Worm (Caenorhabditis elegans): ENCODE results near the gene tsp-10.

Gene tsp-10

DNA sequence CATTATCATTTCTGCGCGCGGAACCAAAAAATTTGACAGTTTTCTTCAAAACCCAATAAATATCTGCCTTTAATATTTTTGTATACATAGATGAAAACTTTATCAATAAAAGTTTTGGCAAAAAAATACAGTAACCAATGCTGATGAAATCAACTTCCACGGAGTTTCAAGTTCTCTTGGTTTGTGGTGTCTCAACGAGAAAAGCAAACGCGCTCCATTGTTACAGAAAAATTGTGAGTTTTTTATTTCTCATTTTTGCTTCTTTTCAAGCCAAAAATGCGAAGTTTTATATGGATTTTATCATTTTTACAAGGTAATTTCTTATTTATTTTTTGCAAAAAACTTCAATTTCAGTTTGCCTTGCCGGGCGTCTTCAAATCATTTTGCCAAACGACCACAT lies 16.3 kb downstream of the tsp-10 start, which contains the start of gene T14B4.3:
T14B4.3 (plus strand) TSS at position 264 of the 400 bp plus-strand sequence.
- TF ChIP-seq lir-1 (GFP tag; conservative IDR thresholded peaks at IDR 0.05) (0 out of 2 replicates have a peak, but pooled peaks have one; percentile 24), Y95B8A.8 (GFP tag; IDR thresholded peaks at IDR 0.05) (no peak), attf-5 (GFP tag; optimal IDR thresholded peaks at IDR 0.05) (peak; percentile 67), tbp1 (GFP tag; optimal IDR thresholded peaks at IDR 0.05) (no peak), lin-40 (tag; optimal IDR thresholded peaks at IDR 0.05) (no peak), sptf-2 (GFP tag; optimal IDR thresholded peaks at IDR 0.05) (no peak), ceh-58 (GFP tag; IDR thresholded peaks at IDR 0.05) (no peak), F39B2.1 (GFP tag; IDR thresholded peaks at IDR 0.05) (no peak), nhr-90 (tag; optimal IDR thresholded peaks at IDR 0.05) (no peak), madf-8 (GFP tag; conservative IDR thresholded peaks at IDR 0.05) (no peak), ceh-100 (GFP tag; IDR thresholded peaks at IDR 0.05) (peak; percentile 97), lsl-1 (GFP tag; optimal IDR thresholded peaks at IDR 0.05) (no peak), snpc-1.3 (tag; optimal IDR thresholded peaks at IDR 0.05; ENCODE audit: insufficient read depth) (no peak), hmg-1.2 (GFP tag; IDR thresholded peaks at IDR 0.05) (peak; percentile 64), mel-28 (tag; optimal IDR thresholded peaks at IDR 0.05; ENCODE audit: borderline replicate concordance) (no peak), F23B12.7 (tag; optimal IDR thresholded peaks at IDR 0.05; ENCODE audit: insufficient read depth) (peak; percentile 78), T07F8.4 (tag; optimal IDR thresholded peaks at IDR 0.05) (no peak), nhr-27 (tag; optimal IDR thresholded peaks at IDR 0.05) (no peak), D2030.7 (GFP tag; IDR thresholded peaks at IDR 0.05) (peak; percentile 50), nhr-80 (tag; optimal IDR thresholded peaks at IDR 0.05) (peak; percentile 26), ztf-18 (tag; optimal IDR thresholded peaks at IDR 0.05) (peak; percentile 32), attf-3 (GFP tag; conservative IDR thresholded peaks at IDR 0.05) (peak; percentile 56; the same call in 1 of the 2 replicates), ZK185.1 (tag; optimal IDR thresholded peaks at IDR 0.05; ENCODE audit: poor library complexity, severe bottlenecking) (peak; percentile 24), snpc-4 (GFP tag; optimal IDR thresholded peaks at IDR 0.05) (no peak), snpc-4 (tag; optimal IDR thresholded peaks at IDR 0.05) (peak in 1 of 4 experiments; percentile 20), snpc-3.4 (tag; optimal IDR thresholded peaks at IDR 0.05) (peak; percentile 20), akir-1 (GFP tag; optimal IDR thresholded peaks at IDR 0.05) (no peak), nhr-179 (tag; optimal IDR thresholded peaks at IDR 0.05) (no peak), K12H6.12 (tag; optimal IDR thresholded peaks at IDR 0.05) (peak; percentile 22), mcd-1 (GFP tag; IDR thresholded peaks at IDR 0.05) (peak; percentile 92), F33H1.4 (GFP tag; IDR thresholded peaks at IDR 0.05) (peak; percentile 25; the same call in 1 of the 2 replicates), ceh-27 (GFP tag; optimal IDR thresholded peaks at IDR 0.05) (peak; percentile 53), rcor-1 (GFP tag; IDR thresholded peaks at IDR 0.05) (peak; percentile 27; the same call in 1 of the 2 replicates), xnd-1 (tag; optimal IDR thresholded peaks at IDR 0.05) (no peak), F57C9.4 (tag; optimal IDR thresholded peaks at IDR 0.05) (no peak), unc-130 (GFP tag; optimal IDR thresholded peaks at IDR 0.05) (peak; percentile 38), lin-26 (GFP tag; IDR thresholded peaks at IDR 0.05) (no peak), cebp-1 (GFP tag; IDR thresholded peaks at IDR 0.05) (no peak), cebp-1 (tag; optimal IDR thresholded peaks at IDR 0.05) (no peak), chd-7 (tag; optimal IDR thresholded peaks at IDR 0.05) (no peak)

Measured in whole organism, young adult.